Fruit fly (Drosophila melanogaster): Measurements from ENCODE around the gene CG8064.

CG8064 gene

dm6 chr3R:18301569-18301968, 18.1 kb downstream of the CG8064 start, which contains the start of gene Polr1E (continued):
- TF ChIP-seq CG1603 (tag; optimal IDR thresholded peaks at IDR 0.05), result peak; percentile 73
- TF ChIP-seq CG3065 (GFP tag; optimal IDR thresholded peaks at IDR 0.05), result no peak
- no peak for TF ChIP-seq tap (tag; optimal IDR thresholded peaks at IDR 0.05)
- no peak for TF ChIP-seq CG33557 (GFP tag; optimal IDR thresholded peaks at IDR 0.05)
- TF ChIP-seq aop (GFP tag; IDR thresholded peaks at IDR 0.05), result no peak
- no peak for TF ChIP-seq CG14965 (GFP tag; optimal IDR thresholded peaks at IDR 0.05; ENCODE audit: borderline replicate concordance)
- peak; percentile 62 for TF ChIP-seq unc-4 (GFP tag; IDR thresholded peaks at IDR 0.05; ENCODE audit: partially characterized antibody)
- TF ChIP-seq sens-2 (GFP tag; IDR thresholded peaks at IDR 0.05), result no peak
- no peak; the same call in 2 of the 3 replicates for TF ChIP-seq CG6175 (GFP tag; IDR thresholded peaks at IDR 0.05)
- TF ChIP-seq CG13287 (GFP tag; IDR thresholded peaks at IDR 0.05; ENCODE audit: partially characterized antibody), result peak; percentile 79
- no peak for TF ChIP-seq Pdp1 (GFP tag; optimal IDR thresholded peaks at IDR 0.05)
- TF ChIP-seq Adf1 (GFP tag; IDR thresholded peaks at IDR 0.05), result no peak
- TF ChIP-seq CG17802 (tag; optimal IDR thresholded peaks at IDR 0.05), result no peak
- no peak for TF ChIP-seq CG12769 (tag; optimal IDR thresholded peaks at IDR 0.05)
- TF ChIP-seq Nf-YB (GFP tag; optimal IDR thresholded peaks at IDR 0.05), result no peak
- no peak for TF ChIP-seq Antp (GFP tag; optimal IDR thresholded peaks at IDR 0.05)
- TF ChIP-seq MTF-1 (GFP tag; optimal IDR thresholded peaks at IDR 0.05; ENCODE audit: borderline replicate concordance), result no peak
- TF ChIP-seq stc (GFP tag; IDR thresholded peaks at IDR 0.05), result no peak
- no peak for TF ChIP-seq tgo (GFP tag; IDR thresholded peaks at IDR 0.05)
- TF ChIP-seq Fer3 (tag; optimal IDR thresholded peaks at IDR 0.05), result no peak
- TF ChIP-seq CG13123 (GFP tag; optimal IDR thresholded peaks at IDR 0.05), result no peak
- TF ChIP-seq knrl (GFP tag; IDR thresholded peaks at IDR 0.05; ENCODE audit: partially characterized antibody), result peak; percentile 52; the same call in 2 of the 3 replicates
- TF ChIP-seq CG3407 (GFP tag; optimal IDR thresholded peaks at IDR 0.05), result no peak
- TF ChIP-seq Awh (GFP tag; IDR thresholded peaks at IDR 0.05), result no peak
- TF ChIP-seq nom (GFP tag; optimal IDR thresholded peaks at IDR 0.05), result no peak
- no peak for TF ChIP-seq sob (GFP tag; IDR thresholded peaks at IDR 0.05)
- TF ChIP-seq schlank (tag; optimal IDR thresholded peaks at IDR 0.05), result no peak
- no peak for TF ChIP-seq CG6683 (GFP tag; optimal IDR thresholded peaks at IDR 0.05)
- no peak for TF ChIP-seq bcd (GFP tag; optimal IDR thresholded peaks at IDR 0.05)
- peak; percentile 41 for TF ChIP-seq MESR4 (GFP tag; optimal IDR thresholded peaks at IDR 0.05)
- no peak for TF ChIP-seq cas (GFP tag; IDR thresholded peaks at IDR 0.05)
- no peak for TF ChIP-seq luna (GFP tag; optimal IDR thresholded peaks at IDR 0.05)
- TF ChIP-seq sqz (GFP tag; optimal IDR thresholded peaks at IDR 0.05), result no peak
- TF ChIP-seq ap (GFP tag; IDR thresholded peaks at IDR 0.05), result no peak
- no peak for TF ChIP-seq CG15269 (tag; optimal IDR thresholded peaks at IDR 0.05)
- no peak for TF ChIP-seq zfh1 (GFP tag; IDR thresholded peaks at IDR 0.05)
- TF ChIP-seq Kr (GFP tag; optimal IDR thresholded peaks at IDR 0.05), result no peak
- TF ChIP-seq Sry-δ (GFP tag; optimal IDR thresholded peaks at IDR 0.05), result peak; percentile 59
- TF ChIP-seq Chrac-16 (GFP tag; optimal IDR thresholded peaks at IDR 0.05), result no peak
- TF ChIP-seq z (GFP tag; IDR thresholded peaks at IDR 0.05), result no peak
- no peak for TF ChIP-seq CG6854 (GFP tag; optimal IDR thresholded peaks at IDR 0.05)
- no peak for TF ChIP-seq Side (GFP tag; optimal IDR thresholded peaks at IDR 0.05)
- no peak for TF ChIP-seq lbe (GFP tag; optimal IDR thresholded peaks at IDR 0.05)
- no peak for TF ChIP-seq Stat92E (GFP tag; optimal IDR thresholded peaks at IDR 0.05)
- no peak for TF ChIP-seq otp (GFP tag; IDR thresholded peaks at IDR 0.05)
- no peak for TF ChIP-seq CG3281 (GFP tag; optimal IDR thresholded peaks at IDR 0.05)
- no peak for TF ChIP-seq Xrp1 (GFP tag; IDR thresholded peaks at IDR 0.05)
- TF ChIP-seq eve (GFP tag; optimal IDR thresholded peaks at IDR 0.05), result no peak
- no peak for TF ChIP-seq fru (optimal IDR thresholded peaks at IDR 0.05)
- peak; percentile 49 for TF ChIP-seq twi (tag; optimal IDR thresholded peaks at IDR 0.05)
- TF ChIP-seq Myb (GFP tag; optimal IDR thresholded peaks at IDR 0.05), result peak; percentile 91
- TF ChIP-seq Oli (tag; optimal IDR thresholded peaks at IDR 0.05), result no peak

All from whole organism, embryonic.